Fruit fly (Drosophila melanogaster): ENCODE measurements around the gene CG3868.

CG3868 gene

DNA sequence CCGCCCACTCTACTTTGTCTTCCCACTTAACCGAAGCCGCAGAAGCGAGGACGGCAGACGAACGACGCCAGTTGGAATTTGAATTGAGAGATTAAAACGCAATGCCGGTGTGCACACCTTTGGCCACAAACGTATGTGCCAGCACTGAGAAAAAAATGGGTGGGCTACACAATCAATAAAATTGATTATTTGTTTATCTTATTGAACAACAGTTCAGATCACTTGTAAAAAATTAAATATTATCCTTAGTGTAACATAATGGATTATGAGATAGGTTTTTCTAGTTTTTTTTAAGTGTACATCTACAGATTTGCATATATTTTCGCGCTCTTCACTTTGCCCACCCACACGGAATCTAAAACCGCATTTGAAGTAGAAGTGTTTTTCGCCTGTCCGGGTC lies 49.0 kb upstream of the CG3868 start (continued):
- TF ChIP-seq Hey (tag; optimal IDR thresholded peaks at IDR 0.05) (no peak), CG14965 (GFP tag; optimal IDR thresholded peaks at IDR 0.05; ENCODE audit: borderline replicate concordance) (no peak), CG31365 (tag; optimal IDR thresholded peaks at IDR 0.05) (no peak), Atf-2 (GFP tag; optimal IDR thresholded peaks at IDR 0.05) (no peak), D (optimal IDR thresholded peaks at IDR 0.05) (no peak), D (GFP tag; optimal IDR thresholded peaks at IDR 0.05) (no peak), cg (GFP tag; optimal IDR thresholded peaks at IDR 0.05) (no peak), CG1647 (GFP tag; optimal IDR thresholded peaks at IDR 0.05) (no peak), CG4617 (GFP tag; optimal IDR thresholded peaks at IDR 0.05; ENCODE audit: borderline replicate concordance) (no peak), E2f1 (GFP tag; IDR thresholded peaks at IDR 0.05) (peak; percentile 44; the same call in 1 of the 2 replicates), CG30403 (GFP tag; optimal IDR thresholded peaks at IDR 0.05) (no peak), seq (GFP tag; IDR thresholded peaks at IDR 0.05) (0 out of 2 replicates have a peak, but pooled peaks have one; percentile 19), ssp (GFP tag; IDR thresholded peaks at IDR 0.05) (no peak), rib (GFP tag; IDR thresholded peaks at IDR 0.05) (no peak), trem (tag; optimal IDR thresholded peaks at IDR 0.05) (no peak), Antp (GFP tag; optimal IDR thresholded peaks at IDR 0.05) (no peak), Med (GFP tag) (peak; percentile 82), CG8478 (optimal IDR thresholded peaks at IDR 0.05) (no peak), HLH54F (GFP tag; optimal IDR thresholded peaks at IDR 0.05) (no peak), pb (GFP tag; optimal IDR thresholded peaks at IDR 0.05) (no peak), CG12104 (GFP tag; optimal IDR thresholded peaks at IDR 0.05) (no peak), Xbp1 (GFP tag; optimal IDR thresholded peaks at IDR 0.05) (peak; percentile 8), disco-r (GFP tag; optimal IDR thresholded peaks at IDR 0.05) (no peak), CG2129 (GFP tag; IDR thresholded peaks at IDR 0.05; ENCODE audit: partially characterized antibody) (no peak), phol (tag; optimal IDR thresholded peaks at IDR 0.05) (peak; percentile 33), CG14014 (GFP tag; IDR thresholded peaks at IDR 0.05) (no peak), CG31388 (GFP tag; optimal IDR thresholded peaks at IDR 0.05) (no peak), CG9817 (tag; optimal IDR thresholded peaks at IDR 0.05) (no peak), Ada2b (GFP tag; IDR thresholded peaks at IDR 0.05) (peak; percentile 51; the same call in 1 of the 2 replicates), CG15269 (tag; optimal IDR thresholded peaks at IDR 0.05) (peak; percentile 3), btn (GFP tag; optimal IDR thresholded peaks at IDR 0.05) (no peak), CG9797 (GFP tag; optimal IDR thresholded peaks at IDR 0.05) (no peak), CG12659 (GFP tag; optimal IDR thresholded peaks at IDR 0.05) (no peak), Ravus (GFP tag; IDR thresholded peaks at IDR 0.05) (no peak), ap (GFP tag; IDR thresholded peaks at IDR 0.05) (0 out of 2 replicates have a peak, but pooled peaks have one; percentile 5), CG13775 (GFP tag; optimal IDR thresholded peaks at IDR 0.05) (no peak), Hr78 (GFP tag; optimal IDR thresholded peaks at IDR 0.05) (no peak), Side (GFP tag; optimal IDR thresholded peaks at IDR 0.05) (no peak), MTF-1 (GFP tag; optimal IDR thresholded peaks at IDR 0.05; ENCODE audit: borderline replicate concordance) (no peak), onecut (GFP tag; IDR thresholded peaks at IDR 0.05) (no peak), Dp (GFP tag; optimal IDR thresholded peaks at IDR 0.05) (no peak), salm (tag; optimal IDR thresholded peaks at IDR 0.05) (no peak), CG17568 (GFP tag; optimal IDR thresholded peaks at IDR 0.05) (no peak), tio (GFP tag; optimal IDR thresholded peaks at IDR 0.05) (no peak), sd (tag; optimal IDR thresholded peaks at IDR 0.05) (no peak), ftz-f1 (GFP tag; optimal IDR thresholded peaks at IDR 0.05) (no peak), CG8944 (GFP tag; optimal IDR thresholded peaks at IDR 0.05) (no peak), br (optimal IDR thresholded peaks at IDR 0.05) (no peak), CG9727 (GFP tag; optimal IDR thresholded peaks at IDR 0.05) (peak; percentile 16), YL-1 (GFP tag; optimal IDR thresholded peaks at IDR 0.05) (no peak), CG10274 (GFP tag; optimal IDR thresholded peaks at IDR 0.05) (no peak), CG12219 (GFP tag; optimal IDR thresholded peaks at IDR 0.05) (no peak), Adf1 (GFP tag; IDR thresholded peaks at IDR 0.05) (no peak)
